Fruit fly (Drosophila melanogaster) whole organism, prepupa: Measurements from ENCODE around the gene m.

Source experiments
- Blimp-1 ChIP-seq: fragments of 200-800 bp; sonication (Bioruptor generic); optimal IDR thresholded peaks from 3 replicates; lab custom pipeline; 2017; ENCODE audit warnings: missing biosample characterization, missing genetic modification characterization, mild to moderate bottlenecking, moderate library complexity, missing genetic modification reagents
- CG10631 ChIP-seq: fragments of 200-800 bp; sonication (Bioruptor generic); optimal IDR thresholded peaks from 2 replicates; lab custom pipeline; 2016; ENCODE audit warnings: missing biosample characterization, missing genetic modification characterization
- CG11294 ChIP-seq: fragments of 200-800 bp; sonication (Bioruptor generic); IDR thresholded peaks from 2 replicates; pipeline ENCODE4 v1.3.6; 2022; ENCODE audit warnings: missing biosample characterization, missing genetic modification characterization
- CG11762 ChIP-seq: fragments of 200-800 bp; sonication (Bioruptor generic); optimal IDR thresholded peaks from 3 replicates; lab custom pipeline; 2016; ENCODE audit warnings: missing biosample characterization, missing genetic modification characterization; ENCODE audit not compliant: insufficient read depth
- CG1621 ChIP-seq: fragments of 200-800 bp; sonication (Bioruptor generic); optimal IDR thresholded peaks from 3 replicates; lab custom pipeline; 2018; ENCODE audit warnings: missing biosample characterization, mild to moderate bottlenecking, missing genetic modification characterization
- CG3032 ChIP-seq: fragments of 200-800 bp; optimal IDR thresholded peaks from 2 replicates; lab custom pipeline; 2019; ENCODE audit warnings: missing biosample characterization, mild to moderate bottlenecking, missing genetic modification characterization, moderate library complexity
- CG31627 ChIP-seq: fragments of 200-800 bp; sonication (Bioruptor generic); optimal IDR thresholded peaks from 3 replicates; lab custom pipeline; 2016; ENCODE audit warnings: missing biosample characterization, missing genetic modification characterization
- CG32006 ChIP-seq: fragments of 200-800 bp; sonication (Bioruptor generic); optimal IDR thresholded peaks from 3 replicates; lab custom pipeline; 2017; ENCODE audit warnings: missing biosample characterization, mild to moderate bottlenecking, missing genetic modification characterization
- CG34406 ChIP-seq: fragments of 200-800 bp; sonication (Bioruptor generic); optimal IDR thresholded peaks from 3 replicates; lab custom pipeline; 2016; ENCODE audit warnings: missing biosample characterization, missing genetic modification characterization
- CG3919 ChIP-seq: fragments of 200-800 bp; sonication (Bioruptor generic); optimal IDR thresholded peaks from 3 replicates; lab custom pipeline; 2016; ENCODE audit warnings: missing biosample characterization, missing genetic modification characterization
- CG4318 ChIP-seq: fragments of 200-800 bp; sonication (Bioruptor generic); optimal IDR thresholded peaks from 3 replicates; lab custom pipeline; 2017; ENCODE audit warnings: missing biosample characterization, mild to moderate bottlenecking, missing genetic modification characterization
- CG6163 ChIP-seq: fragments of 200-800 bp; sonication (Bioruptor generic); IDR thresholded peaks from 3 replicates; pipeline ENCODE4 v1.3.6; 2022; ENCODE audit warnings: missing biosample characterization, missing genetic modification characterization
- CG6276 ChIP-seq: fragments of 200-800 bp; sonication (Bioruptor generic); optimal IDR thresholded peaks from 2 replicates; lab custom pipeline; 2017; ENCODE audit warnings: missing biosample characterization, mild to moderate bottlenecking, missing genetic modification characterization
- CG7368 ChIP-seq: fragments of 200-800 bp; sonication (Bioruptor generic); optimal IDR thresholded peaks from 3 replicates; lab custom pipeline; 2016; ENCODE audit warnings: missing biosample characterization, missing genetic modification characterization
- CG8632 ChIP-seq: fragments of 200-800 bp; sonication (Bioruptor generic); optimal IDR thresholded peaks from 3 replicates; lab custom pipeline; 2016; ENCODE audit warnings: missing biosample characterization, missing genetic modification characterization
- Eip93F ChIP-seq: fragments of 200-800 bp; sonication (Bioruptor generic); optimal IDR thresholded peaks from 2 replicates; lab custom pipeline; 2016; ENCODE audit warnings: missing biosample characterization, mild to moderate bottlenecking, missing genetic modification characterization
- Gug ChIP-seq: fragments of 200-800 bp; sonication (Bioruptor generic); IDR thresholded peaks from 2 replicates; pipeline ENCODE4 v1.3.6; 2022; ENCODE audit warnings: missing biosample characterization, missing genetic modification characterization
- Hr38 ChIP-seq: sonication (Bioruptor generic); optimal IDR thresholded peaks from 2 replicates; lab custom pipeline; 2016; ENCODE audit warnings: missing biosample characterization, missing genetic modification characterization
- Hr39 ChIP-seq: fragments of 200-800 bp; sonication (Bioruptor generic); optimal IDR thresholded peaks from 2 replicates; lab custom pipeline; 2016; ENCODE audit warnings: missing biosample characterization, missing genetic modification characterization
- Smox ChIP-seq: fragments of 200-800 bp; sonication (Bioruptor generic); optimal IDR thresholded peaks from 3 replicates; lab custom pipeline; 2016; ENCODE audit warnings: missing biosample characterization, missing genetic modification characterization
- Sox102F ChIP-seq: fragments of 200-800 bp; sonication (Bioruptor generic); optimal IDR thresholded peaks from 2 replicates; lab custom pipeline; 2016; ENCODE audit warnings: missing biosample characterization, mild to moderate bottlenecking, missing genetic modification characterization
- achi ChIP-seq: fragments of 200-800 bp; sonication (Bioruptor generic); optimal IDR thresholded peaks from 3 replicates; lab custom pipeline; 2016; ENCODE audit warnings: missing biosample characterization, missing genetic modification characterization
- acj6 ChIP-seq: fragments of 200-800 bp; sonication (Bioruptor generic); optimal IDR thresholded peaks from 3 replicates; lab custom pipeline; 2016; ENCODE audit warnings: missing biosample characterization, missing genetic modification characterization
- cyc ChIP-seq: fragments of 200-800 bp; sonication (Bioruptor generic); optimal IDR thresholded peaks from 3 replicates; lab custom pipeline; 2016; ENCODE audit warnings: missing biosample characterization, missing genetic modification characterization
- dsx ChIP-seq: fragments of 200-800 bp; optimal IDR thresholded peaks from 3 replicates; lab custom pipeline; 2019; ENCODE audit warnings: missing biosample characterization, mild to moderate bottlenecking, missing genetic modification characterization, moderate library complexity; ENCODE audit not compliant: poor library complexity, severe bottlenecking
- eg ChIP-seq: fragments of 200-800 bp; sonication (Bioruptor generic); IDR thresholded peaks from 3 replicates; pipeline ENCODE4 v1.3.6; 2022; ENCODE audit warnings: missing biosample characterization, missing genetic modification characterization
- esn ChIP-seq: fragments of 200-800 bp; sonication (Bioruptor generic); optimal IDR thresholded peaks from 2 replicates; lab custom pipeline; 2016; ENCODE audit warnings: missing biosample characterization, mild to moderate bottlenecking, missing genetic modification characterization, moderate library complexity
- fd59A ChIP-seq: fragments of 200-800 bp; sonication (Bioruptor generic); optimal IDR thresholded peaks from 2 replicates; lab custom pipeline; 2017; ENCODE audit warnings: missing biosample characterization, mild to moderate bottlenecking, missing genetic modification characterization, missing genetic modification reagents
- fkh ChIP-seq: fragments of 200-800 bp; sonication (Bioruptor generic); optimal IDR thresholded peaks from 3 replicates; lab custom pipeline; 2017; ENCODE audit warnings: missing biosample characterization, mild to moderate bottlenecking, missing genetic modification characterization, moderate library complexity
- lz ChIP-seq: fragments of 200-800 bp; sonication (Bioruptor generic); optimal IDR thresholded peaks from 3 replicates; lab custom pipeline; 2016; ENCODE audit warnings: missing biosample characterization, missing genetic modification characterization
- net ChIP-seq: fragments of 200-800 bp; sonication (Bioruptor generic); optimal IDR thresholded peaks from 3 replicates; lab custom pipeline; 2016; ENCODE audit warnings: missing biosample characterization, missing genetic modification characterization
- pdm3 ChIP-seq: fragments of 200-800 bp; sonication (Bioruptor generic); optimal IDR thresholded peaks from 3 replicates; lab custom pipeline; 2016; ENCODE audit warnings: missing biosample characterization, missing genetic modification characterization
- spab ChIP-seq: fragments of 200-800 bp; sonication (Bioruptor generic); optimal IDR thresholded peaks from 2 replicates; lab custom pipeline; 2017; ENCODE audit warnings: missing biosample characterization, mild to moderate bottlenecking, missing genetic modification characterization, missing genetic modification reagents
- ss ChIP-seq, 2 experiments: fragments of 200-800 bp; sonication (Bioruptor generic); optimal IDR thresholded peaks; 2 replicates in 1 of 2; 3 replicates in 1 of 2; lab custom pipeline; 2017 to 2018; ENCODE audit warnings: mild to moderate bottlenecking in 2 of 2, missing biosample characterization in 2 of 2, missing genetic modification characterization in 2 of 2, moderate library complexity in 1 of 2
- topi ChIP-seq: fragments of 200-800 bp; sonication (Bioruptor generic); optimal IDR thresholded peaks from 3 replicates; lab custom pipeline; 2016; ENCODE audit warnings: missing biosample characterization, missing genetic modification characterization
- vri ChIP-seq: fragments of 200-800 bp; sonication (Bioruptor generic); optimal IDR thresholded peaks from 3 replicates; lab custom pipeline; 2016; ENCODE audit warnings: missing biosample characterization, mild to moderate bottlenecking, missing genetic modification characterization

m gene

dm6 chrX:11792415-11793328 is 38.6 kb downstream of the m start, which contains the start of gene CkIIbeta (continued):
- TF ChIP-seq Sox102F (peak; percentile 10), cyc (GFP tag; lab: Kevin White, UChicago) (peak; percentile 17), fkh (GFP tag; lab: Kevin White, UChicago) (peak; percentile 73), Eip93F (GFP tag; lab: Kevin White, UChicago) (no peak), eg (GFP tag; lab: Robert Waterston, UW) (no peak), CG3919 (GFP tag; lab: Kevin White, UChicago) (peak; percentile 30), acj6 (GFP tag; lab: Kevin White, UChicago) (no peak), Hr39 (GFP tag; lab: Kevin White, UChicago) (peak; percentile 50)
- TF ChIP-seq, all 60 proteins: peak for 24

- TF ChIP-seq CG7368 (GFP tag; lab: Kevin White, UChicago) (no peak), lz (GFP tag; lab: Kevin White, UChicago) (no peak), topi (GFP tag; lab: Kevin White, UChicago) (no peak), CG8632 (GFP tag; lab: Kevin White, UChicago) (no peak), Blimp-1 (GFP tag; lab: Kevin White, UChicago) (no peak), CG32006 (GFP tag; lab: Kevin White, UChicago) (no peak), CG3032 (tag; lab: Kevin White, UChicago) (no peak), dsx (GFP tag; lab: Kevin White, UChicago) (no peak), net (GFP tag; lab: Kevin White, UChicago) (no peak), esn (GFP tag; lab: Kevin White, UChicago) (no peak), achi (GFP tag; lab: Kevin White, UChicago) (no peak), fkh (GFP tag; lab: Kevin White, UChicago) (no peak), acj6 (GFP tag; lab: Kevin White, UChicago) (no peak), Smox (no peak), CG6163 (GFP tag; lab: Robert Waterston, UW) (no peak), Hr38 (GFP tag; lab: Kevin White, UChicago) (no peak), ss (GFP tag; optimal IDR thresholded peaks at IDR 0.05; lab: Kevin White, UChicago) (no peak)
Observed at dm6 chrX:11793434-11793833, 39.4 kb downstream of the m start.

- TF ChIP-seq CG6276 (GFP tag; lab: Kevin White, UChicago) (no peak), CG10631 (GFP tag; lab: Kevin White, UChicago) (no peak), Blimp-1 (GFP tag; lab: Kevin White, UChicago) (no peak), Eip93F (GFP tag; lab: Kevin White, UChicago) (no peak), CG34406 (GFP tag; lab: Kevin White, UChicago) (no peak), CG3032 (tag; lab: Kevin White, UChicago) (no peak), spab (GFP tag; lab: Kevin White, UChicago) (no peak), topi (GFP tag; lab: Kevin White, UChicago) (no peak), CG1621 (tag; lab: Kevin White, UChicago) (no peak), CG32006 (GFP tag; lab: Kevin White, UChicago) (no peak)
Observed at dm6 chrX:11796925-11797324, 42.9 kb downstream of the m start.

- TF ChIP-seq CG3919 (GFP tag; lab: Kevin White, UChicago) (no peak), CG11762 (GFP tag; lab: Kevin White, UChicago) (no peak), Gug (GFP tag; lab: Robert Waterston, UW) (no peak), pdm3 (GFP tag; lab: Kevin White, UChicago) (no peak), vri (no peak), fd59A (no peak), Eip93F (GFP tag; lab: Kevin White, UChicago) (no peak), CG11294 (GFP tag; lab: Robert Waterston, UW) (no peak), CG32006 (GFP tag; lab: Kevin White, UChicago) (no peak), fkh (GFP tag; lab: Kevin White, UChicago) (no peak), CG4318 (GFP tag; lab: Kevin White, UChicago) (no peak), CG6276 (GFP tag; lab: Kevin White, UChicago) (no peak), CG31627 (GFP tag; lab: Kevin White, UChicago) (no peak)
- TF ChIP-seq, all 60 proteins: peak for 0
Observed at dm6 chrX:11798522-11798921, 44.4 kb downstream of the m start.
